Worm (Caenorhabditis elegans): ENCODE data around the gene nucl-1.

DNA sequence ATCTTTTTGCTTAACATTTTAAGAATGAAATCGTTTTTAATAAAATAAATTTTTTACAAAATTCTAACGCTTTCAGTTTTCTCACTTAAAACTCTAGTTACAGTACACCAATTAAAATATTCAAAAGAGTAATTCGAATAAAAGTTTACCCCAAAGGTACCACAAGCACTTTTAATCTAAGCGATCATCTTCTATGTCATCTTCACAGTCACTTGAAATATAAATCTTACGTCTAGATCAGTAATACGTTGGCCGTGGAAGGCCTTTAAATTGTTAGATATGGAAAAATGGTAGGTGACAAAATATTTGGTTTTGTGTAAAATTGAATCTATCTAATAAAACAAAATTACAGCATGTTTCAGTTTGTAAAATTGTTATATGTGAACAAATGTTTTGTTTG, 42.0 kb downstream of the nucl-1 start:
- no peak for TF ChIP-seq unc-39 (tag; optimal IDR thresholded peaks at IDR 0.05)
- no peak for TF ChIP-seq pha-4 (tag; optimal IDR thresholded peaks at IDR 0.05)
- TF ChIP-seq fkh-10 (GFP tag; optimal IDR thresholded peaks at IDR 0.05): no peak
- no peak for TF ChIP-seq R02D3.7 (tag; optimal IDR thresholded peaks at IDR 0.05)
- TF ChIP-seq ZK546.5 (tag; optimal IDR thresholded peaks at IDR 0.05): no peak
- no peak for TF ChIP-seq nhr-11 (tag; optimal IDR thresholded peaks at IDR 0.05)
- TF ChIP-seq ama-1 (optimal IDR thresholded peaks at IDR 0.05): no peak
- no peak for TF ChIP-seq ztf-11 (tag; optimal IDR thresholded peaks at IDR 0.05)
- no peak for TF ChIP-seq unc-62 (GFP tag; optimal IDR thresholded peaks at IDR 0.05)
- no peak for TF ChIP-seq nhr-76 (tag; optimal IDR thresholded peaks at IDR 0.05)
- no peak for TF ChIP-seq skn-1 (tag; optimal IDR thresholded peaks at IDR 0.05)
- TF ChIP-seq sea-2 (GFP tag; optimal IDR thresholded peaks at IDR 0.05): no peak
- TF ChIP-seq elt-3 (tag; optimal IDR thresholded peaks at IDR 0.05): no peak

All from whole organism, L3 larva.